Worm (Caenorhabditis elegans): ENCODE measurements around the gene misc-1.

misc-1 gene

DNA sequence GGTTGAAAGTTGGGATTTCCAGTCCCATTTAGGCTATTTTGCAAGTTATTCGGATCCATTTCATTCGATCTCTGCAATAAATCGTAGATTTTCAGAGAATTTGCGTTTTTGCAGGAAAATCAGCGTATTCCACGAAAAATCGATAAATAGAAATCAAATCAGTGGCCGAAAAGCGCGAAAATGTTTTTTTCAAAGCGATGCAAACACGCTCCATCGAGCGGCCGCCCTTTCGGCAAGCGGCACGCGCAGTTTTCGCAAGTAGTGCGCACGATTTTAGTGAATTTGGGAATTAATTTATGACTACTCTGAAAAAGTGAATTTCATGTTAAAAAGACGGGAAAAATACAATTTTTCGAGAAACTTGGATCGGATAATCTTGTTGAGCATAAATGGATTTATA lies 31.3 kb upstream of the misc-1 start (continued):
- TF ChIP-seq F52B5.7 (tag; optimal IDR thresholded peaks at IDR 0.05) (peak; percentile 54), aptf-3 (GFP tag; IDR thresholded peaks at IDR 0.05) (no peak), fkh-3 (tag; optimal IDR thresholded peaks at IDR 0.05) (no peak), zfh-2 (GFP tag; conservative IDR thresholded peaks at IDR 0.05) (peak; percentile 70; the same call in 1 of the 2 replicates), him-1 (tag; optimal IDR thresholded peaks at IDR 0.05) (peak; percentile 41), ztf-22 (GFP tag; optimal IDR thresholded peaks at IDR 0.05) (peak; percentile 59), chd-7 (tag; optimal IDR thresholded peaks at IDR 0.05) (peak; percentile 30), B0261.1 (tag; optimal IDR thresholded peaks at IDR 0.05) (peak; percentile 13), ets-4 (GFP tag; optimal IDR thresholded peaks at IDR 0.05) (peak; percentile 42), ceh-40 (GFP tag; IDR thresholded peaks at IDR 0.05) (0 out of 2 replicates have a peak, but pooled peaks have one; percentile 24), hmg-1.2 (GFP tag; IDR thresholded peaks at IDR 0.05) (peak; percentile 73), nhr-27 (tag; optimal IDR thresholded peaks at IDR 0.05) (no peak), ekl-4 (GFP tag; IDR thresholded peaks at IDR 0.05) (peak; percentile 88), attf-5 (GFP tag; optimal IDR thresholded peaks at IDR 0.05) (peak; percentile 98), B0336.3 (GFP tag; IDR thresholded peaks at IDR 0.05) (peak; percentile 95), tbx-9 (tag; optimal IDR thresholded peaks at IDR 0.05; ENCODE audit: borderline replicate concordance) (no peak), F49E8.2 (tag; optimal IDR thresholded peaks at IDR 0.05; ENCODE audit: insufficient read depth) (peak; percentile 87), xnd-1 (tag; optimal IDR thresholded peaks at IDR 0.05) (peak; percentile 14), lsl-1 (GFP tag; optimal IDR thresholded peaks at IDR 0.05) (peak; percentile 71), madf-6 (GFP tag; IDR thresholded peaks at IDR 0.05) (peak; percentile 80), snpc-4 (GFP tag; optimal IDR thresholded peaks at IDR 0.05) (peak; percentile 14), snpc-4 (tag; optimal IDR thresholded peaks at IDR 0.05) (peak in 2 of 4 experiments; percentile 57 to 86), ztf-18 (tag; optimal IDR thresholded peaks at IDR 0.05) (peak; percentile 83), aptf-2 (GFP tag; conservative IDR thresholded peaks at IDR 0.05) (peak; percentile 68; the same call in 1 of the 2 replicates), F23B12.7 (tag; optimal IDR thresholded peaks at IDR 0.05; ENCODE audit: insufficient read depth) (peak; percentile 77), egl-18 (GFP tag; IDR thresholded peaks at IDR 0.05) (no peak), mes-4 (tag; optimal IDR thresholded peaks at IDR 0.05) (no peak), cebp-1 (GFP tag; IDR thresholded peaks at IDR 0.05) (peak; percentile 59; the same call in 1 of the 2 replicates), cebp-1 (tag; optimal IDR thresholded peaks at IDR 0.05) (no peak), F39B2.1 (GFP tag; IDR thresholded peaks at IDR 0.05) (no peak), ama-1 (optimal IDR thresholded peaks at IDR 0.05) (no peak), ama-1 (GFP tag; optimal IDR thresholded peaks at IDR 0.05) (peak; percentile 7 to 67), lir-1 (GFP tag; conservative IDR thresholded peaks at IDR 0.05) (peak; percentile 87), madf-8 (GFP tag; conservative IDR thresholded peaks at IDR 0.05) (peak; percentile 56), let-526 (GFP tag; IDR thresholded peaks at IDR 0.05) (peak; percentile 82; the same call in 1 of the 2 replicates), K11D2.4 (GFP tag; IDR thresholded peaks at IDR 0.05) (peak; percentile 92), hlh-12 (tag; optimal IDR thresholded peaks at IDR 0.05) (no peak), F33H1.4 (GFP tag; IDR thresholded peaks at IDR 0.05) (peak; percentile 59), ceh-79 (tag; optimal IDR thresholded peaks at IDR 0.05) (no peak), ztf-26 (tag; optimal IDR thresholded peaks at IDR 0.05) (peak; percentile 76), lin-35 (GFP tag; optimal IDR thresholded peaks at IDR 0.05) (peak in 1 of 3 experiments; percentile 94), efl-1 (GFP tag; optimal IDR thresholded peaks at IDR 0.05) (peak; percentile 79), F57C9.4 (tag; optimal IDR thresholded peaks at IDR 0.05) (no peak), gei-17 (GFP tag; optimal IDR thresholded peaks at IDR 0.05) (peak; percentile 44), rcor-1 (GFP tag; IDR thresholded peaks at IDR 0.05) (peak; percentile 79), T07F8.4 (tag; optimal IDR thresholded peaks at IDR 0.05) (peak; percentile 29), egl-44 (GFP tag; IDR thresholded peaks at IDR 0.05) (0 out of 2 replicates have a peak, but pooled peaks have one; percentile 41), lin-26 (GFP tag; IDR thresholded peaks at IDR 0.05) (no peak), tlf-1 (GFP tag; optimal IDR thresholded peaks at IDR 0.05) (peak; percentile 90)

Measured in whole organism, young adult.